Fruit fly (Drosophila melanogaster) whole organism, embryonic: ENCODE measurements around the gene RapGAP1.

Source experiments
- Blimp-1 ChIP-seq: fragments of 200-800 bp; sonication (Bioruptor generic); optimal IDR thresholded peaks from 3 replicates; lab custom pipeline; 2018; ENCODE audit warnings: missing biosample characterization, missing genetic modification characterization, mild to moderate bottlenecking, moderate library complexity, missing genetic modification reagents
- Bteb2 ChIP-seq: fragments of 200-800 bp; sonication (Bioruptor generic); optimal IDR thresholded peaks from 2 replicates; lab custom pipeline; 2016; ENCODE audit warnings: missing biosample characterization, missing genetic modification characterization
- CG11247 ChIP-seq: fragments of 200-800 bp; sonication (Bioruptor generic); IDR thresholded peaks from 2 replicates; pipeline ENCODE4 v1.3.6; 2022; ENCODE audit warnings: missing biosample characterization, missing genetic modification characterization
- CG11504 ChIP-seq: fragments of 200-800 bp; sonication (Bioruptor generic); optimal IDR thresholded peaks from 3 replicates; lab custom pipeline; 2019; ENCODE audit warnings: missing biosample characterization, mild to moderate bottlenecking, missing genetic modification characterization, moderate library complexity
- CG14710 ChIP-seq: fragments of 200-800 bp; sonication (Bioruptor generic); optimal IDR thresholded peaks from 3 replicates; lab custom pipeline; 2019; ENCODE audit warnings: missing biosample characterization, mild to moderate bottlenecking, missing genetic modification characterization, moderate library complexity
- CG15011 ChIP-seq: fragments of 200-800 bp; sonication (Bioruptor generic); optimal IDR thresholded peaks from 3 replicates; lab custom pipeline; 2018; ENCODE audit warnings: missing biosample characterization, mild to moderate bottlenecking, missing genetic modification characterization
- CG15479 ChIP-seq: fragments of 200-800 bp; sonication (Bioruptor generic); optimal IDR thresholded peaks from 3 replicates; lab custom pipeline; 2019; ENCODE audit warnings: missing biosample characterization, mild to moderate bottlenecking, missing genetic modification characterization, moderate library complexity
- CG15696 ChIP-seq: fragments of 200-800 bp; sonication (Bioruptor generic); optimal IDR thresholded peaks from 2 replicates; lab custom pipeline; 2019; ENCODE audit warnings: missing biosample characterization, mild to moderate bottlenecking, missing genetic modification characterization, moderate library complexity
- CG18476 ChIP-seq: fragments of 200-800 bp; sonication (Bioruptor generic); optimal IDR thresholded peaks from 2 replicates; lab custom pipeline; 2016; ENCODE audit warnings: missing biosample characterization, mild to moderate bottlenecking, missing genetic modification characterization
- CG2199 ChIP-seq: fragments of 200-800 bp; sonication (Bioruptor generic); IDR thresholded peaks from 3 replicates; pipeline ENCODE4 v1.3.6; 2022; ENCODE audit warnings: missing biosample characterization, missing genetic modification characterization
- CG33557 ChIP-seq: fragments of 200-800 bp; sonication (Bioruptor generic); optimal IDR thresholded peaks from 2 replicates; lab custom pipeline; 2019; ENCODE audit warnings: missing biosample characterization, mild to moderate bottlenecking, missing genetic modification characterization, moderate library complexity
- CG4328 ChIP-seq: fragments of 200-800 bp; sonication (Bioruptor generic); optimal IDR thresholded peaks from 3 replicates; lab custom pipeline; 2017; ENCODE audit warnings: missing biosample characterization, missing genetic modification reagents, missing genetic modification characterization
- CG6254 ChIP-seq: fragments of 200-800 bp; sonication (Bioruptor generic); optimal IDR thresholded peaks from 3 replicates; lab custom pipeline; 2017; ENCODE audit warnings: mild to moderate bottlenecking, missing biosample characterization, missing genetic modification reagents, missing genetic modification characterization
- CG8281 ChIP-seq: fragments of 200-800 bp; sonication (Bioruptor generic); optimal IDR thresholded peaks from 2 replicates; lab custom pipeline; 2018; ENCODE audit warnings: missing biosample characterization, mild to moderate bottlenecking, missing genetic modification characterization, moderate library complexity
- CG8290 ChIP-seq, 3 experiments: fragments of 200-800 bp; sonication (Bioruptor generic); optimal IDR thresholded peaks; 2 replicates each; lab custom pipeline; 2016 to 2019; ENCODE audit warnings: missing biosample characterization in 3 of 3, missing genetic modification characterization in 3 of 3, mild to moderate bottlenecking in 2 of 3, moderate library complexity in 1 of 3
- CG8924 ChIP-seq: fragments of 200-800 bp; optimal IDR thresholded peaks from 3 replicates; lab custom pipeline; 2019; ENCODE audit warnings: missing biosample characterization, mild to moderate bottlenecking, missing genetic modification characterization, moderate library complexity
- CG9932 ChIP-seq: fragments of 200-800 bp; sonication (Bioruptor generic); IDR thresholded peaks from 2 replicates; pipeline ENCODE4 v1.3.6; 2022; ENCODE audit warnings: missing biosample characterization, missing genetic modification characterization
- CoRest ChIP-seq: fragments of 200-800 bp; sonication (Bioruptor generic); optimal IDR thresholded peaks from 3 replicates; lab custom pipeline; 2018; ENCODE audit warnings: missing biosample characterization, mild to moderate bottlenecking, missing genetic modification characterization, moderate library complexity
- D19A ChIP-seq: fragments of 200-800 bp; optimal IDR thresholded peaks from 3 replicates; lab custom pipeline; 2019; ENCODE audit warnings: missing biosample characterization, mild to moderate bottlenecking, missing genetic modification characterization, moderate library complexity
- Dbx ChIP-seq: fragments of 200-800 bp; sonication (Bioruptor generic); IDR thresholded peaks from 3 replicates; pipeline ENCODE4 v1.3.6; 2022; ENCODE audit warnings: missing biosample characterization, missing genetic modification characterization
- Deaf1 ChIP-seq: fragments of 200-800 bp; optimal IDR thresholded peaks from 3 replicates; lab custom pipeline; 2019; ENCODE audit warnings: missing biosample characterization, mild to moderate bottlenecking, missing genetic modification characterization, moderate library complexity
- Dip2 ChIP-seq: fragments of 200-800 bp; sonication (Bioruptor generic); IDR thresholded peaks from 2 replicates; pipeline ENCODE4 v1.3.6; 2022; ENCODE audit warnings: missing biosample characterization, missing genetic modification characterization
- Dip3 ChIP-seq: fragments of 200-800 bp; sonication (Bioruptor generic); optimal IDR thresholded peaks from 3 replicates; lab custom pipeline; 2016; ENCODE audit warnings: missing biosample characterization, missing genetic modification characterization
- Fer3 ChIP-seq: fragments of 200-800 bp; sonication (Bioruptor generic); optimal IDR thresholded peaks from 2 replicates; lab custom pipeline; 2018; ENCODE audit warnings: missing biosample characterization, mild to moderate bottlenecking, missing genetic modification characterization, moderate library complexity
- HLH3B ChIP-seq: fragments of 200-800 bp; sonication (Bioruptor generic); IDR thresholded peaks from 2 replicates; pipeline ENCODE4 v1.3.6; 2022; ENCODE audit warnings: missing biosample characterization, missing genetic modification characterization
- Opbp ChIP-seq: fragments of 200-800 bp; sonication (Bioruptor generic); IDR thresholded peaks from 3 replicates; pipeline ENCODE4 v1.3.6; 2022; ENCODE audit warnings: missing biosample characterization, missing genetic modification characterization; ENCODE audit not compliant: partially characterized antibody
- Ptx1 ChIP-seq: fragments of 200-800 bp; sonication (Bioruptor generic); IDR thresholded peaks from 2 replicates; pipeline ENCODE4 v1.3.6; 2022; ENCODE audit warnings: missing biosample characterization, missing genetic modification characterization
- Stat92E ChIP-seq, 3 experiments: fragments of >200 bp in 2 of 3; fragments of 200-800 bp in 1 of 3; sonication (Bioruptor generic) in 1 of 3; optimal IDR thresholded peaks; 2 replicates each; lab custom pipeline; 2017 to 2019; ENCODE audit warnings: missing biosample characterization in 3 of 3, missing genetic modification characterization in 3 of 3, mild to moderate bottlenecking in 1 of 3, moderate library complexity in 1 of 3
- corto ChIP-seq: fragments of 200-800 bp; sonication (Bioruptor generic); optimal IDR thresholded peaks from 2 replicates; lab custom pipeline; 2016; ENCODE audit warnings: missing biosample characterization, mild to moderate bottlenecking, missing genetic modification characterization, moderate library complexity
- crp ChIP-seq, 2 experiments: fragments of 200-800 bp; sonication (Bioruptor generic); optimal IDR thresholded peaks; 2 replicates in 1 of 2; 3 replicates in 1 of 2; lab custom pipeline; 2017; ENCODE audit warnings: missing biosample characterization in 2 of 2, missing genetic modification characterization in 2 of 2, mild to moderate bottlenecking in 1 of 2, moderate library complexity in 1 of 2
- cwo ChIP-seq: fragments of 200-800 bp; sonication (Bioruptor generic); optimal IDR thresholded peaks from 3 replicates; lab custom pipeline; 2017; ENCODE audit warnings: missing biosample characterization, missing genetic modification characterization, mild to moderate bottlenecking, moderate library complexity, missing genetic modification reagents
- dati ChIP-seq: fragments of 200-800 bp; sonication (Bioruptor generic); IDR thresholded peaks from 2 replicates; pipeline ENCODE4 v1.3.6; 2022; ENCODE audit warnings: missing biosample characterization, missing genetic modification characterization
- fd102C ChIP-seq: fragments of 200-800 bp; sonication (Bioruptor generic); optimal IDR thresholded peaks from 2 replicates; lab custom pipeline; 2018; ENCODE audit warnings: missing biosample characterization, mild to moderate bottlenecking, missing genetic modification characterization, moderate library complexity
- gcm2 ChIP-seq: fragments of 200-800 bp; sonication (Bioruptor generic); optimal IDR thresholded peaks from 2 replicates; lab custom pipeline; 2016; ENCODE audit warnings: missing biosample characterization, missing genetic modification characterization
- grn ChIP-seq: fragments of 200-800 bp; sonication (Bioruptor generic); optimal IDR thresholded peaks from 3 replicates; lab custom pipeline; 2017; ENCODE audit warnings: missing biosample characterization, missing genetic modification characterization
- klu ChIP-seq: fragments of 200-800 bp; sonication (Bioruptor generic); IDR thresholded peaks from 2 replicates; pipeline ENCODE4 v1.3.6; 2022; ENCODE audit warnings: missing biosample characterization, missing genetic modification characterization
- kni ChIP-seq: fragments of 200-800 bp; sonication (Bioruptor generic); optimal IDR thresholded peaks from 3 replicates; lab custom pipeline; 2017; ENCODE audit warnings: mild to moderate bottlenecking, missing biosample characterization, missing genetic modification reagents, missing genetic modification characterization
- mam ChIP-seq: fragments of 200-800 bp; sonication (Bioruptor generic); optimal IDR thresholded peaks from 3 replicates; lab custom pipeline; 2016; ENCODE audit warnings: missing biosample characterization, missing genetic modification characterization
- mirr ChIP-seq: fragments of 200-800 bp; sonication (Bioruptor generic); optimal IDR thresholded peaks from 3 replicates; lab custom pipeline; 2018; ENCODE audit warnings: missing biosample characterization, mild to moderate bottlenecking, missing genetic modification characterization
- odd ChIP-seq: fragments of 200-800 bp; sonication (Bioruptor generic); optimal IDR thresholded peaks from 2 replicates; lab custom pipeline; 2017; ENCODE audit warnings: missing biosample characterization, mild to moderate bottlenecking, missing genetic modification characterization
- onecut ChIP-seq: fragments of 200-800 bp; sonication (Bioruptor generic); IDR thresholded peaks from 2 replicates; pipeline ENCODE4 v1.3.6; 2022; ENCODE audit warnings: missing biosample characterization, missing genetic modification characterization
- pros ChIP-seq: fragments of 200-800 bp; sonication (Bioruptor generic); optimal IDR thresholded peaks from 3 replicates; lab custom pipeline; 2019; ENCODE audit warnings: missing biosample characterization, mild to moderate bottlenecking, missing genetic modification characterization, moderate library complexity
- pzg ChIP-seq: fragments of 200-800 bp; sonication (Bioruptor generic); optimal IDR thresholded peaks from 3 replicates; lab custom pipeline; 2018; ENCODE audit warnings: missing biosample characterization, mild to moderate bottlenecking, missing genetic modification characterization, moderate library complexity
- ranshi ChIP-seq: fragments of 200-800 bp; sonication (Bioruptor generic); IDR thresholded peaks from 2 replicates; pipeline ENCODE4 v1.3.6; 2022; ENCODE audit warnings: missing biosample characterization, missing genetic modification characterization
- tll ChIP-seq, 2 experiments: fragments of 200-800 bp in 1 of 2; fragments of >200 bp in 1 of 2; sonication (Bioruptor generic) in 1 of 2; optimal IDR thresholded peaks; 2 replicates each; lab custom pipeline; 2017 to 2019; ENCODE audit warnings: missing biosample characterization in 2 of 2, missing genetic modification characterization in 2 of 2, mild to moderate bottlenecking in 1 of 2, moderate library complexity in 1 of 2
- trem ChIP-seq: fragments of 200-800 bp; optimal IDR thresholded peaks from 3 replicates; lab custom pipeline; 2019; ENCODE audit warnings: missing biosample characterization, mild to moderate bottlenecking, missing genetic modification characterization, moderate library complexity
- twi ChIP-seq: fragments of 200-800 bp; optimal IDR thresholded peaks from 2 replicates; lab custom pipeline; 2019; ENCODE audit warnings: missing biosample characterization, mild to moderate bottlenecking, missing genetic modification characterization, moderate library complexity
- zen ChIP-seq: fragments of 200-800 bp; sonication (Bioruptor generic); optimal IDR thresholded peaks from 3 replicates; lab custom pipeline; 2018; ENCODE audit warnings: missing biosample characterization, mild to moderate bottlenecking, missing genetic modification characterization, moderate library complexity

RapGAP1 gene

DNA sequence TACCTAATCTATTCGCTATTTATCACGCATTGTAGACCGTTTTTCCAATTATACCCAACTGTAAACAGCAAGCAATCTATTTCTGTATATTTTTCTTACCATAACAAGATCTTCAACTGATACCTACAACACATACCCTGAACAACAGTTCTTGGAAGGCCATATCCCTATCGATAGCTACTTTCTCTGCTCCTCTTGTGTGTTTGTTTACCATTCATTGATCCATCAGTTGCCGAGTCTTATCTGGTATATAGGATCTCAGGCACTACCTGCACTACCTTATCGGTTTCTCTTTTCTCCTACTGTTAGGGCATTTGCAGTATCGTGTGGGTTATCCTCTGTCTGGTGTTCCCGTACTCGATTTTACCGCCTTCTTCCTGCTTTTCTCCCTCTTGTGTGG lies 52.7 kb downstream of the RapGAP1 start:
- peak; percentile 58; the same call in 1 of the 3 replicates for TF ChIP-seq CG2199
- TF ChIP-seq mirr (GFP tag; lab: Kevin White, UChicago): no peak
- TF ChIP-seq Fer3 (tag; lab: Kevin White, UChicago): no peak
- TF ChIP-seq D19A (tag; lab: Kevin White, UChicago): peak; percentile 68
- no peak for TF ChIP-seq CoRest
- TF ChIP-seq kni (GFP tag; lab: Kevin White, UChicago): peak; percentile 11
- TF ChIP-seq tll (GFP tag; optimal IDR thresholded peaks at IDR 0.05; lab: Kevin White, UChicago): peak in 1 of 2 experiments; percentile 9
- TF ChIP-seq ranshi (GFP tag; lab: Robert Waterston, UW): no peak
- TF ChIP-seq zen: peak; percentile 79
- peak; percentile 4 for TF ChIP-seq CG8924 (tag; lab: Kevin White, UChicago)
- peak; percentile 52 for TF ChIP-seq CG15696 (tag; lab: Kevin White, UChicago)
- peak; percentile 42 for TF ChIP-seq twi
- peak; percentile 7 for TF ChIP-seq fd102C (GFP tag; lab: Kevin White, UChicago)
- TF ChIP-seq CG18476: no peak
- no peak for TF ChIP-seq Blimp-1 (GFP tag; lab: Kevin White, UChicago)
- no peak for TF ChIP-seq gcm2 (GFP tag; lab: Kevin White, UChicago)
- TF ChIP-seq pros (GFP tag; lab: Kevin White, UChicago): peak; percentile 44
- TF ChIP-seq grn (GFP tag; lab: Kevin White, UChicago): peak; percentile 99
- peak; percentile 64 for TF ChIP-seq CG15479 (GFP tag; lab: Kevin White, UChicago)
- peak; percentile 25 for TF ChIP-seq CG8290 (GFP tag; optimal IDR thresholded peaks at IDR 0.05; lab: Kevin White, UChicago)
- no peak for TF ChIP-seq CG8290 (tag; optimal IDR thresholded peaks at IDR 0.05; lab: Kevin White, UChicago)
- no peak for TF ChIP-seq Bteb2
- peak; percentile 30 for TF ChIP-seq odd (GFP tag; lab: Kevin White, UChicago)
- peak in 1 of 3 experiments; percentile 85 for TF ChIP-seq Stat92E (GFP tag; optimal IDR thresholded peaks at IDR 0.05; lab: Kevin White, UChicago)
- no peak for TF ChIP-seq Opbp (GFP tag; lab: Robert Waterston, UW)
- no peak for TF ChIP-seq corto (GFP tag; lab: Kevin White, UChicago)
- TF ChIP-seq, all 482 proteins: peak for 15

DNA sequence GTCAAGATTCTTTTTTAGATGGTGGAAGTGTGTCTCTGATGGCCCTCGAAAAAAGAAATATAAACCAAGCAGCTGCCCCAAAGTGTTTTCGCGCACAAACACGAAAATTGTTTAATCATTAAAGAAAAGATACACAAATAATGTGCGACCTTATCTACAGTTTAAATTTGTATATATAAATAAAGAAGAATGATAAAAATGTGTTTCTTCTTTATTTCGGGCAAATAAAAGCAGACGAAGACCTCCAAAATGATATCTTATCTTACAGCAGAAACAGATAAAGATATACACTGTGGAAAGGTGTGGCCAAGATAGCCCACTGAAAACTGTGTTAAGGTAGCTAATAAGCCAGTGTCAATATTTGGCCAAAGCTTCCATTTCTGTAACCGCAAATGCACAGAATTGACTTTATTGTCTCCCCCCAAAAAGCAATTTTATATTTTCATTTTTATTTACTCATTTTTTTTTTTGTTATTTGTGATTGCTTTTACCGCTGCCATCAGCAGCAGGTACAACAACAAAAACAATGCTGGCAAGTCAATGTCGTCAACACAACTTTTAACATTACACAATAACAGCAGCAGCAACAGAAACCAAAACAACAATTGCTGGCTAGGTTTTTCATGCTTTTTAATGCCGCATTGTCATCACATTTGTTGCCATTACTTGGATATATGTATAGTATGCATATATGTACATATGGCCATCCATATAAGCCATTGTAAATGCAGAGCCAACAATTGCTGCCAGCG lies 53.5 kb downstream of the RapGAP1 start:
- TF ChIP-seq Ptx1 (peak; percentile 6; the same call in 1 of the 2 replicates), CG33557 (peak; percentile 46), HLH3B (no peak), CG4328 (GFP tag; lab: Kevin White, UChicago) (no peak), trem (tag; lab: Kevin White, UChicago) (peak; percentile 19), onecut (GFP tag; lab: Robert Waterston, UW) (peak; percentile 44; the same call in 1 of the 2 replicates), CG11247 (GFP tag; lab: Robert Waterston, UW) (no peak), cwo (GFP tag; lab: Kevin White, UChicago) (no peak), Dip3 (GFP tag; lab: Kevin White, UChicago) (no peak), pzg (GFP tag; lab: Kevin White, UChicago) (no peak), Deaf1 (tag; lab: Kevin White, UChicago) (no peak), dati (GFP tag; lab: Robert Waterston, UW) (no peak), CG8281 (tag; lab: Kevin White, UChicago) (no peak), Dbx (no peak), CG11504 (tag; lab: Kevin White, UChicago) (peak; percentile 32), Dip2 (no peak), CG15011 (GFP tag; lab: Kevin White, UChicago) (no peak), CG6254 (GFP tag; lab: Kevin White, UChicago) (no peak), CG9932 (GFP tag; lab: Robert Waterston, UW) (no peak), crp (GFP tag; optimal IDR thresholded peaks at IDR 0.05; lab: Kevin White, UChicago) (no peak), klu (no peak), mam (no peak), CG14710 (tag; lab: Kevin White, UChicago) (no peak)
